Fruit fly (Drosophila melanogaster) whole organism, embryonic: ENCODE data around the gene CG13920.
A peak's percentile ranks its signal among the peaks of the same experiment; 100 is the strongest.

ENCODE experiments used
- Adf1 ChIP-seq: fragments of 200-800 bp; sonication (Bioruptor generic); IDR thresholded peaks from 2 replicates; pipeline ENCODE4 v1.3.6; 2022; ENCODE audit warnings: missing biosample characterization, missing genetic modification characterization
- CG3163 ChIP-seq: fragments of 200-800 bp; sonication (Bioruptor generic); optimal IDR thresholded peaks from 3 replicates; lab custom pipeline; 2016; ENCODE audit warnings: missing biosample characterization, missing genetic modification characterization
- CG3281 ChIP-seq: fragments of 200-800 bp; sonication (Bioruptor generic); optimal IDR thresholded peaks from 3 replicates; lab custom pipeline; 2017; ENCODE audit warnings: missing biosample characterization, mild to moderate bottlenecking, missing genetic modification characterization
- CG43689 ChIP-seq: fragments of 200-800 bp; sonication (Bioruptor generic); IDR thresholded peaks from 2 replicates; pipeline ENCODE4 v1.3.6; 2022; ENCODE audit warnings: missing biosample characterization, missing genetic modification characterization
- CoRest ChIP-seq: fragments of 200-800 bp; sonication (Bioruptor generic); optimal IDR thresholded peaks from 3 replicates; lab custom pipeline; 2018; ENCODE audit warnings: missing biosample characterization, mild to moderate bottlenecking, missing genetic modification characterization, moderate library complexity
- Gsc ChIP-seq: fragments of 200-800 bp; sonication (Bioruptor generic); IDR thresholded peaks from 2 replicates; pipeline ENCODE4 v1.3.6; 2022; ENCODE audit warnings: missing biosample characterization, missing genetic modification characterization
- Gug ChIP-seq: fragments of 200-800 bp; sonication (Bioruptor generic); IDR thresholded peaks from 4 replicates; pipeline ENCODE4 v1.3.6; 2022; ENCODE audit warnings: missing biosample characterization, missing genetic modification characterization
- Ravus ChIP-seq: fragments of 200-800 bp; sonication (Bioruptor generic); IDR thresholded peaks from 2 replicates; pipeline ENCODE4 v1.3.6; 2022; ENCODE audit warnings: missing biosample characterization, missing genetic modification characterization
- YL-1 ChIP-seq: fragments of 200-800 bp; sonication (Bioruptor generic); optimal IDR thresholded peaks from 3 replicates; lab custom pipeline; 2017; ENCODE audit warnings: missing biosample characterization, mild to moderate bottlenecking, missing genetic modification characterization
- ewg ChIP-seq: fragments of 200-800 bp; sonication (Bioruptor generic); optimal IDR thresholded peaks from 3 replicates; lab custom pipeline; 2017; ENCODE audit warnings: mild to moderate bottlenecking, missing biosample characterization, missing genetic modification reagents, missing genetic modification characterization
- grn ChIP-seq: fragments of 200-800 bp; sonication (Bioruptor generic); optimal IDR thresholded peaks from 3 replicates; lab custom pipeline; 2017; ENCODE audit warnings: missing biosample characterization, missing genetic modification characterization
- pan ChIP-seq, 4 experiments: fragments of >200 bp in 3 of 4; fragments of 200-800 bp in 1 of 4; sonication (Bioruptor generic) in 1 of 4; optimal IDR thresholded peaks in 3 of 4; IDR thresholded peaks in 1 of 4; 2 replicates each; pipeline versions ENCODE4 v1.3.6 to Lab custom; 2017 to 2022; ENCODE audit warnings: missing biosample characterization in 2 of 4, missing genetic modification characterization in 2 of 4, mixed read lengths in 1 of 4
- sr ChIP-seq: fragments of 200-800 bp; sonication (Bioruptor generic); IDR thresholded peaks from 3 replicates; pipeline ENCODE4 v1.3.6; 2022; ENCODE audit warnings: missing biosample characterization, missing genetic modification characterization

dm6 chr3L:1661738-1662370, 13.1 kb downstream of the CG13920 start:
- TF ChIP-seq Adf1 (GFP tag; lab: Robert Waterston, UW) = peak; percentile 58; the same call in 1 of the 2 replicates
- no peak for TF ChIP-seq CoRest
- TF ChIP-seq grn (GFP tag; lab: Kevin White, UChicago) = no peak
- no peak for TF ChIP-seq sr (GFP tag; lab: Robert Waterston, UW)
- TF ChIP-seq pan (optimal IDR thresholded peaks at IDR 0.05; lab: Kevin White, UChicago) = no peak
- TF ChIP-seq pan (GFP tag; optimal IDR thresholded peaks at IDR 0.05 in 1 of 2, IDR thresholded peaks at IDR 0.05 in 1 of 2) = no peak
- TF ChIP-seq Gsc (GFP tag; lab: Robert Waterston, UW) = no peak
- TF ChIP-seq YL-1 (GFP tag; lab: Kevin White, UChicago) = no peak
- TF ChIP-seq CG3281 = no peak
- no peak for TF ChIP-seq CG43689 (GFP tag; lab: Robert Waterston, UW)
- TF ChIP-seq CG3163 (GFP tag; lab: Kevin White, UChicago) = no peak
- TF ChIP-seq Ravus = no peak
- TF ChIP-seq ewg (GFP tag; lab: Kevin White, UChicago) = peak; percentile 94
- TF ChIP-seq Gug (GFP tag; lab: Robert Waterston, UW) = no peak
